Fruit fly (Drosophila melanogaster): ENCODE measurements around the gene Cht7.

Cht7 gene

dm6 chr3L:3134064-3134545 lies 27.3 kb upstream of the Cht7 start (continued):
- TF ChIP-seq btn (GFP tag; optimal IDR thresholded peaks at IDR 0.05): no peak
- TF ChIP-seq repo (GFP tag; optimal IDR thresholded peaks at IDR 0.05): no peak
- no peak for TF ChIP-seq BEAF-32 (GFP tag; optimal IDR thresholded peaks at IDR 0.05)
- no peak for TF ChIP-seq stwl (tag; optimal IDR thresholded peaks at IDR 0.05)
- TF ChIP-seq TFAM (GFP tag; optimal IDR thresholded peaks at IDR 0.05): no peak
- no peak for TF ChIP-seq Dad (GFP tag; optimal IDR thresholded peaks at IDR 0.05)
- TF ChIP-seq CG18764 (GFP tag; optimal IDR thresholded peaks at IDR 0.05): no peak
- no peak for TF ChIP-seq bbx (GFP tag; IDR thresholded peaks at IDR 0.05; ENCODE audit: partially characterized antibody)
- no peak for TF ChIP-seq CTCF (GFP tag; optimal IDR thresholded peaks at IDR 0.05)
- TF ChIP-seq HLH4C (GFP tag; IDR thresholded peaks at IDR 0.05; ENCODE audit: partially characterized antibody): no peak
- peak; percentile 59 for TF ChIP-seq Deaf1 (tag; optimal IDR thresholded peaks at IDR 0.05)
- peak; percentile 3 for TF ChIP-seq CG10267 (tag; optimal IDR thresholded peaks at IDR 0.05)
- TF ChIP-seq wor (GFP tag; IDR thresholded peaks at IDR 0.05): no peak
- no peak for TF ChIP-seq CG1233 (GFP tag; optimal IDR thresholded peaks at IDR 0.05)
- TF ChIP-seq ham (GFP tag; IDR thresholded peaks at IDR 0.05): no peak
- no peak for TF ChIP-seq CG3838 (GFP tag; optimal IDR thresholded peaks at IDR 0.05)
- no peak for TF ChIP-seq CG17912 (GFP tag; optimal IDR thresholded peaks at IDR 0.05)
- no peak for TF ChIP-seq Side (GFP tag; optimal IDR thresholded peaks at IDR 0.05)
- no peak for TF ChIP-seq Sin3A (optimal IDR thresholded peaks at IDR 0.05)
- TF ChIP-seq Ets65A (GFP tag): no peak
- TF ChIP-seq CG8089 (GFP tag; optimal IDR thresholded peaks at IDR 0.05): no peak
- no peak for TF ChIP-seq onecut (GFP tag; IDR thresholded peaks at IDR 0.05)
- no peak for TF ChIP-seq C15 (GFP tag; IDR thresholded peaks at IDR 0.05)
- TF ChIP-seq CG10321 (GFP tag; IDR thresholded peaks at IDR 0.05): no peak
- no peak for TF ChIP-seq ac (GFP tag; optimal IDR thresholded peaks at IDR 0.05)
- no peak for TF ChIP-seq CG13894 (tag; optimal IDR thresholded peaks at IDR 0.05)
- TF ChIP-seq nerfin-2 (GFP tag; IDR thresholded peaks at IDR 0.05; ENCODE audit: partially characterized antibody): no peak
- no peak for TF ChIP-seq tna (GFP tag; IDR thresholded peaks at IDR 0.05; ENCODE audit: partially characterized antibody)
- TF ChIP-seq CG11247 (GFP tag; IDR thresholded peaks at IDR 0.05): no peak
- TF ChIP-seq mld (GFP tag; IDR thresholded peaks at IDR 0.05; ENCODE audit: partially characterized antibody): no peak
- TF ChIP-seq CG13624 (GFP tag; optimal IDR thresholded peaks at IDR 0.05): no peak
- TF ChIP-seq tin (GFP tag; optimal IDR thresholded peaks at IDR 0.05): no peak
- no peak for TF ChIP-seq CG14014 (GFP tag; IDR thresholded peaks at IDR 0.05)
- no peak for TF ChIP-seq lola (GFP tag; optimal IDR thresholded peaks at IDR 0.05)
- TF ChIP-seq Dbx (GFP tag; IDR thresholded peaks at IDR 0.05): peak; percentile 50; the same call in 1 of the 3 replicates
- no peak for TF ChIP-seq org-1 (GFP tag; optimal IDR thresholded peaks at IDR 0.05)
- TF ChIP-seq CG17568 (GFP tag; optimal IDR thresholded peaks at IDR 0.05): no peak
- no peak for TF ChIP-seq Oaz (GFP tag; IDR thresholded peaks at IDR 0.05)
- no peak for TF ChIP-seq CG16815 (GFP tag; optimal IDR thresholded peaks at IDR 0.05)
- TF ChIP-seq MBD-R2 (GFP tag; IDR thresholded peaks at IDR 0.05): no peak
- TF ChIP-seq ken (GFP tag; IDR thresholded peaks at IDR 0.05): no peak
- no peak for TF ChIP-seq CG8765 (GFP tag; IDR thresholded peaks at IDR 0.05)
- TF ChIP-seq esg (GFP tag; conservative IDR thresholded peaks at IDR 0.05): no peak
- no peak for TF ChIP-seq sim (GFP tag; IDR thresholded peaks at IDR 0.05)
- TF ChIP-seq CG14667 (GFP tag; IDR thresholded peaks at IDR 0.05): no peak
- no peak for TF ChIP-seq bowl (GFP tag; IDR thresholded peaks at IDR 0.05)
- no peak for TF ChIP-seq NC2β (GFP tag; optimal IDR thresholded peaks at IDR 0.05)
- no peak for TF ChIP-seq dan (GFP tag; IDR thresholded peaks at IDR 0.05)
- no peak for TF ChIP-seq CG3995 (GFP tag; optimal IDR thresholded peaks at IDR 0.05)
- no peak for TF ChIP-seq gsb-n (tag; optimal IDR thresholded peaks at IDR 0.05)
- TF ChIP-seq pan (optimal IDR thresholded peaks at IDR 0.05): no peak
- TF ChIP-seq pan (GFP tag; optimal IDR thresholded peaks at IDR 0.05 in 1 of 2, IDR thresholded peaks at IDR 0.05 in 1 of 2): peak in 1 of 2 experiments; percentile 14
- TF ChIP-seq B-H2 (GFP tag; optimal IDR thresholded peaks at IDR 0.05): peak; percentile 30
- no peak for TF ChIP-seq CG12104 (GFP tag; optimal IDR thresholded peaks at IDR 0.05)

All from whole organism, embryonic.